Worm (Caenorhabditis elegans): Measurements from ENCODE around the gene rec-8.

DNA sequence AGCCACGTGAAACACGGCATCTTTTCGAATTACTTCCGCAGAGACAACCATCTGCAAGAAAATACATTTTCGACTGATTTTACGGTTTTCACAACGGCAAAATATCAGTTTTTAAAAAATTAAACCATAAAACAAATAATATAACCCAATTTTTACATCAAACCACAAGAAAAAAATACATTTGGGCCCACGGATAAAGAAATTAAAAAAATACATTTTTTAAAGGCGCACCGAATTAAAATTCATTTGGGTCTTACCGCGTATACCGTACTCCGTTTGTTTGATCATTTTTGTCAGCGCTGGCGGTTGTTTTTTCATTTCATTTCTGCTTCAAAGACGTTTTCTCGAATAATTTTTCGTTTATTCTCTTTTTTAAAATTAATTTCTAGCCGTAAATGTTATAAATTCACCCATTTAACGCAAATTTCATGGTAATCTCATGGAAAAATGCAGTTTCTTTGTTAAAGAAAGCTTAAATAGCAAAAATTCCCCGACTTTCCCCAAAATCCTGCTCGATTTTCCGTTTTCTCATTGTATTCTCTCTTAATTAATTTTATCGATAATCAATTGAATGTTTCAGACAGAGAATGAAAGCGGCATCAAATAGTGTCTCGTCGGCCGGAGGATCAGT, at the start of gene rec-8, which contains the start of gene mex-5:
- no peak for TF ChIP-seq ama-1 (optimal IDR thresholded peaks at IDR 0.05)
- no peak for TF ChIP-seq nhr-6 (tag; optimal IDR thresholded peaks at IDR 0.05)
- no peak for TF ChIP-seq nhr-237 (tag; optimal IDR thresholded peaks at IDR 0.05)
- TF ChIP-seq nhr-12 (tag; optimal IDR thresholded peaks at IDR 0.05): no peak
- no peak for TF ChIP-seq nhr-25 (tag; optimal IDR thresholded peaks at IDR 0.05)
- TF ChIP-seq fos-1 (tag; optimal IDR thresholded peaks at IDR 0.05): no peak
- TF ChIP-seq nhr-129 (tag; optimal IDR thresholded peaks at IDR 0.05): no peak
- TF ChIP-seq mdl-1 (tag; optimal IDR thresholded peaks at IDR 0.05): no peak
- TF ChIP-seq ztf-4 (tag; optimal IDR thresholded peaks at IDR 0.05): no peak
- no peak for TF ChIP-seq snpc-4 (tag; optimal IDR thresholded peaks at IDR 0.05)
- no peak for TF ChIP-seq ztf-11 (tag; optimal IDR thresholded peaks at IDR 0.05)
- no peak for TF ChIP-seq unc-62 (GFP tag; optimal IDR thresholded peaks at IDR 0.05)
